Fruit fly (Drosophila melanogaster) whole organism: ENCODE measurements around the gene CG7246.

Source experiments
- Dll ChIP-seq: fragments of >200 bp; optimal IDR thresholded peaks from 2 replicates; lab custom pipeline; 2017
- psq ChIP-seq: fragments of >200 bp; optimal IDR thresholded peaks from 2 replicates; lab custom pipeline; 2017

DNA sequence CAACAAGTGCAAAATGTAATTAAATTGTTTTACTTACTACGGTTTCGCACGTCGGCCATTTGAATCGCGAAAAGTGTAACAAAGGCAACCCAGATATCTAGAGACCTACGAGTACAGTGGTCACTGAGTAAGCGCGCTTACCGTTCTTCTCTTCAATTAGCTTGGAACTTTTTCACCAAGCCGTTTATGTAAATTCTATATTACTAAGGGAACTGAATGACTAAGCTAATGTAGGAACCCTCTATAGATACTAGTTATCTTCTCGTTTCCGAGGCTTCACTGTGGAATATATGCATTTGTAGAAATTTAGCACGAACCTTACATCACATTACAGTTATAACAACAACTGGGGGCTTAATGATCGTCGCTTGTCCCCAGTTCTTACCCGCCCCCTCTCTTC is 33.9 kb downstream of the CG7246 start:
- no peak for TF ChIP-seq psq
- TF ChIP-seq Dll (lab: Kevin White, UChicago) = no peak
